Worm (Caenorhabditis elegans): Measurements from ENCODE around the gene srlf-22.

Gene srlf-22

ce11 chrV:849512-849911, 41.4 kb upstream of the srlf-22 start, which contains the start of gene srbc-12:
TSS of gene srbc-12 (plus strand) at chrV:849812.
- TF ChIP-seq ceh-79 (tag; optimal IDR thresholded peaks at IDR 0.05), result no peak
- no peak for TF ChIP-seq die-1 (tag; optimal IDR thresholded peaks at IDR 0.05)
- TF ChIP-seq F22D6.2 (tag; optimal IDR thresholded peaks at IDR 0.05), result no peak
- no peak for TF ChIP-seq mcd-1 (GFP tag; IDR thresholded peaks at IDR 0.05)
- no peak for TF ChIP-seq nhr-80 (tag; optimal IDR thresholded peaks at IDR 0.05)
- no peak for TF ChIP-seq Y79H2A.3 (GFP tag; conservative IDR thresholded peaks at IDR 0.05)
- no peak for TF ChIP-seq madf-3 (GFP tag; IDR thresholded peaks at IDR 0.05)
- no peak for TF ChIP-seq zim-3 (tag; optimal IDR thresholded peaks at IDR 0.05)
- no peak for TF ChIP-seq nhr-120 (GFP tag; IDR thresholded peaks at IDR 0.05)
- TF ChIP-seq nhr-179 (tag; optimal IDR thresholded peaks at IDR 0.05), result no peak
- TF ChIP-seq let-607 (tag; optimal IDR thresholded peaks at IDR 0.05), result no peak
- no peak for TF ChIP-seq lag-1 (GFP tag; IDR thresholded peaks at IDR 0.05)
- TF ChIP-seq K12H6.12 (tag; optimal IDR thresholded peaks at IDR 0.05), result no peak
- no peak for TF ChIP-seq ama-1 (optimal IDR thresholded peaks at IDR 0.05)
- TF ChIP-seq ama-1 (GFP tag; optimal IDR thresholded peaks at IDR 0.05), result no peak
- TF ChIP-seq tbx-9 (tag; optimal IDR thresholded peaks at IDR 0.05; ENCODE audit: borderline replicate concordance), result no peak
- no peak for TF ChIP-seq hmg-1.2 (GFP tag; IDR thresholded peaks at IDR 0.05)

DNA sequence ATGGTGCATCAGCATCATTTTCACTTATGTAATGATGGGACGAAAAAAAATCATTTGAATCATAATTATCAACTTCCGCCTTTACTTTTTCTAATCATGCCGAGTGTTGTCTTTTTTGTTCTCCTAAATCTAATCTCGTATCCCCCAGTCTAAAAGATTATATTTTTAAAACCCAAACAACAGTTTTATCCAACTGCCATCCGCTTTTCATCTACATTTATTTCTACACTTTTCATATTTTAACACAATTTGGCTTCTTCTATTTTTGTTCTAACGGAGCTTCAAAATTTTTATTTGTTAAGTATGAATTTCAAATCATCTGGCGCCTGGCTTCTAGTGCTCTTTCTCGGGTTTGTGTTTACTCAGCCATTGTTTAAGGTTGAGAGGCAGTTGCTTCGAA, 38.8 kb upstream of the srlf-22 start, which contains the start of gene K09C6.3:
Gene K09C6.3 (plus strand): TSS at position 301 of the 400 bp plus-strand sequence.
- no peak for TF ChIP-seq snpc-3.4 (tag; optimal IDR thresholded peaks at IDR 0.05)
- TF ChIP-seq Y53G8AR.9 (GFP tag; conservative IDR thresholded peaks at IDR 0.05), result no peak
- TF ChIP-seq ceh-27 (GFP tag; optimal IDR thresholded peaks at IDR 0.05), result no peak
- TF ChIP-seq mes-4 (tag; optimal IDR thresholded peaks at IDR 0.05), result no peak
- TF ChIP-seq rcor-1 (GFP tag; IDR thresholded peaks at IDR 0.05), result no peak
- no peak for TF ChIP-seq pha-4 (tag; optimal IDR thresholded peaks at IDR 0.05)
- no peak for TF ChIP-seq ccch-3 (GFP tag; optimal IDR thresholded peaks at IDR 0.05)
- no peak for TF ChIP-seq lin-40 (tag; optimal IDR thresholded peaks at IDR 0.05)
- no peak for TF ChIP-seq nfya-2 (GFP tag; IDR thresholded peaks at IDR 0.05)
- TF ChIP-seq him-1 (tag; optimal IDR thresholded peaks at IDR 0.05), result no peak
- TF ChIP-seq dox-1 (GFP tag; IDR thresholded peaks at IDR 0.05), result no peak
- no peak for TF ChIP-seq Y56A3A.18 (GFP tag; IDR thresholded peaks at IDR 0.05)
- no peak for TF ChIP-seq aptf-2 (GFP tag; conservative IDR thresholded peaks at IDR 0.05)
- TF ChIP-seq mel-28 (tag; optimal IDR thresholded peaks at IDR 0.05; ENCODE audit: borderline replicate concordance), result no peak
- TF ChIP-seq nhr-120 (GFP tag; IDR thresholded peaks at IDR 0.05), result no peak
- no peak for TF ChIP-seq nhr-90 (tag; optimal IDR thresholded peaks at IDR 0.05)
- TF ChIP-seq rec-8 (tag; optimal IDR thresholded peaks at IDR 0.05), result no peak
- no peak for TF ChIP-seq zfh-2 (GFP tag; conservative IDR thresholded peaks at IDR 0.05)
- TF ChIP-seq Y79H2A.3 (GFP tag; conservative IDR thresholded peaks at IDR 0.05), result no peak

- no peak for TF ChIP-seq lin-54 (GFP tag; optimal IDR thresholded peaks at IDR 0.05)
- TF ChIP-seq nhr-27 (tag; optimal IDR thresholded peaks at IDR 0.05), result no peak
- no peak for TF ChIP-seq xnd-1 (tag; optimal IDR thresholded peaks at IDR 0.05)
- no peak for TF ChIP-seq cebp-1 (GFP tag; IDR thresholded peaks at IDR 0.05)
- TF ChIP-seq cebp-1 (tag; optimal IDR thresholded peaks at IDR 0.05), result no peak
- no peak for TF ChIP-seq hlh-12 (tag; optimal IDR thresholded peaks at IDR 0.05)
- no peak for TF ChIP-seq ceh-79 (tag; optimal IDR thresholded peaks at IDR 0.05)
- TF ChIP-seq ztf-25 (GFP tag; IDR thresholded peaks at IDR 0.05), result no peak
- TF ChIP-seq nfyb-1 (GFP tag; IDR thresholded peaks at IDR 0.05), result no peak
- TF ChIP-seq snpc-1.3 (tag; optimal IDR thresholded peaks at IDR 0.05; ENCODE audit: insufficient read depth), result no peak
- TF ChIP-seq ekl-4 (GFP tag; IDR thresholded peaks at IDR 0.05), result no peak
- no peak for TF ChIP-seq Y79H2A.3 (GFP tag; conservative IDR thresholded peaks at IDR 0.05)
- TF ChIP-seq F49E8.2 (tag; optimal IDR thresholded peaks at IDR 0.05; ENCODE audit: insufficient read depth), result no peak
- TF ChIP-seq ztf-22 (GFP tag; optimal IDR thresholded peaks at IDR 0.05), result no peak
Measured at ce11 chrV:854966-855365, 36.0 kb upstream of the srlf-22 start, which contains the start of gene K09C6.9. TSS of gene K09C6.9 (minus strand) at chrV:855066.
